Fruit fly (Drosophila melanogaster) whole organism, wandering third instar larva: Measurements from ENCODE around the gene nmo.
A peak's percentile ranks its signal among the peaks of the same experiment; 100 is the strongest.

Experiments
- pan ChIP-seq: fragments of >200 bp; optimal IDR thresholded peaks from 2 replicates; lab custom pipeline; 2017
- psq ChIP-seq: fragments of 200-800 bp; sonication (Bioruptor generic); optimal IDR thresholded peaks from 3 replicates; lab custom pipeline; 2017; ENCODE audit warnings: missing biosample characterization, mild to moderate bottlenecking, missing genetic modification characterization, moderate library complexity
- usp ChIP-seq: fragments of >200 bp; optimal IDR thresholded peaks from 2 replicates; lab custom pipeline; 2017; ENCODE audit warnings: missing biosample characterization, missing genetic modification characterization

dm6 chr3L:7935933-7936494, 42.8 kb upstream of the nmo start, which contains the start of the genes syd and Srp9:
- TF ChIP-seq psq (GFP tag; lab: Kevin White, UChicago) (peak; percentile 63), pan (lab: Kevin White, UChicago) (no peak), usp (GFP tag; lab: Kevin White, UChicago) (no peak)
